Worm (Caenorhabditis elegans) whole organism, mixed stage, embryonic: ENCODE results near the gene ZK370.6.

Source experiments
- lsy-2 ChIP-seq: fragments of 150-350 bp; optimal IDR thresholded peaks from 2 replicates; lab custom pipeline; 2014; ENCODE audit warnings: missing biosample characterization, missing genetic modification characterization
- snpc-4 ChIP-seq: fragments of 150-350 bp; optimal IDR thresholded peaks from 2 replicates; lab custom pipeline; 2014; ENCODE audit warnings: missing biosample characterization, missing genetic modification characterization
- unc-120 ChIP-seq: sonication (generic microtip); optimal IDR thresholded peaks from 2 replicates; lab custom pipeline; 2017; ENCODE audit warnings: missing genetic modification characterization, missing compliant biosample characterization; ENCODE audit not compliant: poor library complexity, severe bottlenecking
- unc-62 ChIP-seq: fragments of 150-350 bp; optimal IDR thresholded peaks from 2 replicates; lab custom pipeline; 2014; ENCODE audit warnings: missing biosample characterization, missing genetic modification reagents, missing genetic modification characterization

DNA sequence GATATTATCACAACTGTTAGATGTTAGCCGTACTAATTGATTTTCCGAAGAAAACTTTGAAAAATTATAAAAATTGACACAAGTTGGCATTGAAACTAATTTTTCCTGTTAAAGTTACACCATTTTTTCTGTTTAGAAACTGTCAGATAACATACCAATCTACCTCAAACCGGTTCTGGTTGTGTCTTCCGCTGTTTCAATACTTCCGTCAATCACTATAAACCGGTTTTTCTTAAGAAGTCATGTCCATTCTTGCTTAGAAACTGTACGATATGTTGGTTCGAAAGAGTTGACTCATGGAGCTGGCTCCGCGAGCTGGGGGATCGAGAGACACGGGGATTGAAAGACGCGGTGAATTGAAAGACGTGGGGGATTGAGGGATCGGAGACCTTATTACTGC, 26.6 kb upstream of the ZK370.6 start:
- TF ChIP-seq unc-120 (tag; lab: Kevin White, UChicago) (no peak), lsy-2 (tag; lab: Kevin White, UChicago) (no peak), snpc-4 (tag; lab: Kevin White, UChicago) (no peak), unc-62 (no peak)
